Worm (Caenorhabditis elegans): ENCODE measurements around the gene W09D10.5.

W09D10.5 gene

ce11 chrIII:10706481-10706880 lies 4.9 kb downstream of the W09D10.5 start:
- no peak for TF ChIP-seq hnd-1 (tag; optimal IDR thresholded peaks at IDR 0.05)
- TF ChIP-seq scrt-1 (GFP tag; IDR thresholded peaks at IDR 0.05): no peak
- no peak for TF ChIP-seq aly-1 (tag; optimal IDR thresholded peaks at IDR 0.05)
- no peak for TF ChIP-seq ama-1 (optimal IDR thresholded peaks at IDR 0.05)
- TF ChIP-seq hmbx-1 (tag; optimal IDR thresholded peaks at IDR 0.05): no peak
- TF ChIP-seq ets-7 (tag; optimal IDR thresholded peaks at IDR 0.05): no peak
- no peak for TF ChIP-seq B0310.2 (tag; optimal IDR thresholded peaks at IDR 0.05)
- TF ChIP-seq ceh-36 (tag; optimal IDR thresholded peaks at IDR 0.05): no peak
- TF ChIP-seq tbx-37 (GFP tag; conservative IDR thresholded peaks at IDR 0.05): no peak
- no peak for TF ChIP-seq hmg-4 (GFP tag; optimal IDR thresholded peaks at IDR 0.05)

ce11 chrIII:10704499-10704898 lies 6.8 kb downstream of the W09D10.5 start:
- TF ChIP-seq hmg-4 (GFP tag; optimal IDR thresholded peaks at IDR 0.05) (no peak), hmbx-1 (tag; optimal IDR thresholded peaks at IDR 0.05) (no peak), flt-1 (GFP tag; IDR thresholded peaks at IDR 0.05) (no peak), tbx-37 (GFP tag; conservative IDR thresholded peaks at IDR 0.05) (no peak), sea-1 (GFP tag; conservative IDR thresholded peaks at IDR 0.05) (no peak), ceh-36 (tag; optimal IDR thresholded peaks at IDR 0.05) (no peak), ceh-13 (GFP tag; optimal IDR thresholded peaks at IDR 0.05) (no peak), ama-1 (optimal IDR thresholded peaks at IDR 0.05) (no peak), scrt-1 (GFP tag; IDR thresholded peaks at IDR 0.05) (no peak), tbx-11 (GFP tag; IDR thresholded peaks at IDR 0.05) (no peak), F13C5.2 (tag; optimal IDR thresholded peaks at IDR 0.05) (no peak), hnd-1 (tag; optimal IDR thresholded peaks at IDR 0.05) (no peak), aly-1 (tag; optimal IDR thresholded peaks at IDR 0.05) (no peak)

ce11 chrIII:10703833-10704232 lies 7.5 kb downstream of the W09D10.5 start:
- TF ChIP-seq hmg-4 (GFP tag; optimal IDR thresholded peaks at IDR 0.05): no peak
- no peak for TF ChIP-seq aly-1 (tag; optimal IDR thresholded peaks at IDR 0.05)
- no peak for TF ChIP-seq hmbx-1 (tag; optimal IDR thresholded peaks at IDR 0.05)
- no peak for TF ChIP-seq ets-7 (tag; optimal IDR thresholded peaks at IDR 0.05)
- no peak for TF ChIP-seq ama-1 (optimal IDR thresholded peaks at IDR 0.05)
- no peak for TF ChIP-seq sea-1 (GFP tag; conservative IDR thresholded peaks at IDR 0.05)
- no peak for TF ChIP-seq tbx-11 (GFP tag; IDR thresholded peaks at IDR 0.05)
- no peak for TF ChIP-seq tra-4 (tag; optimal IDR thresholded peaks at IDR 0.05)

ce11 chrIII:10702805-10703204 lies 8.5 kb downstream of the W09D10.5 start:
- TF ChIP-seq aly-1 (tag; optimal IDR thresholded peaks at IDR 0.05) (no peak), hmg-4 (GFP tag; optimal IDR thresholded peaks at IDR 0.05) (no peak), sea-1 (GFP tag; conservative IDR thresholded peaks at IDR 0.05) (no peak), hmbx-1 (tag; optimal IDR thresholded peaks at IDR 0.05) (no peak), flt-1 (GFP tag; IDR thresholded peaks at IDR 0.05) (no peak), pes-1 (GFP tag; IDR thresholded peaks at IDR 0.05) (no peak), B0310.2 (tag; optimal IDR thresholded peaks at IDR 0.05) (no peak), ets-7 (tag; optimal IDR thresholded peaks at IDR 0.05) (no peak), tra-4 (tag; optimal IDR thresholded peaks at IDR 0.05) (no peak), ceh-13 (GFP tag; optimal IDR thresholded peaks at IDR 0.05) (no peak), hnd-1 (tag; optimal IDR thresholded peaks at IDR 0.05) (no peak), F13C5.2 (tag; optimal IDR thresholded peaks at IDR 0.05) (no peak), tbx-11 (GFP tag; IDR thresholded peaks at IDR 0.05) (no peak), ama-1 (optimal IDR thresholded peaks at IDR 0.05) (no peak)

- no peak for TF ChIP-seq tra-4 (tag; optimal IDR thresholded peaks at IDR 0.05)
- TF ChIP-seq ama-1 (optimal IDR thresholded peaks at IDR 0.05): no peak
- no peak for TF ChIP-seq hmbx-1 (tag; optimal IDR thresholded peaks at IDR 0.05)
Observed at ce11 chrIII:10700460-10700859, 10.9 kb downstream of the W09D10.5 start, which contains the start of gene Y39A1A.20. TSS of gene Y39A1A.20 (minus strand) at chrIII:10700560.

ce11 chrIII:10694294-10694693 lies 17.0 kb downstream of the W09D10.5 start, which contains the start of the genes Y39A1A.18 and fmo-3:
TSS of gene Y39A1A.18 (minus strand) at chrIII:10694485.
TSS of gene fmo-3 (plus strand) at chrIII:10694681.
- TF ChIP-seq tbx-11 (GFP tag; IDR thresholded peaks at IDR 0.05): no peak

ce11 chrIII:10691019-10691418 lies 20.3 kb downstream of the W09D10.5 start, which contains the start of gene Y39A1A.17:
TSS of gene Y39A1A.17 (minus strand) at chrIII:10691119.
- no peak for TF ChIP-seq tbx-37 (GFP tag; conservative IDR thresholded peaks at IDR 0.05)

ce11 chrIII:10689057-10689456 lies 22.3 kb downstream of the W09D10.5 start, which contains the start of gene Y39A1A.31:
TSS of gene Y39A1A.31 (minus strand) at chrIII:10689157.
- no peak for TF ChIP-seq ceh-13 (GFP tag; optimal IDR thresholded peaks at IDR 0.05)
- TF ChIP-seq F13C5.2 (tag; optimal IDR thresholded peaks at IDR 0.05): no peak
- no peak for TF ChIP-seq flt-1 (GFP tag; IDR thresholded peaks at IDR 0.05)
- TF ChIP-seq ceh-36 (tag; optimal IDR thresholded peaks at IDR 0.05): no peak
- TF ChIP-seq tra-4 (tag; optimal IDR thresholded peaks at IDR 0.05): no peak
- no peak for TF ChIP-seq sea-1 (GFP tag; conservative IDR thresholded peaks at IDR 0.05)
- no peak for TF ChIP-seq tbx-37 (GFP tag; conservative IDR thresholded peaks at IDR 0.05)
- no peak for TF ChIP-seq ama-1 (optimal IDR thresholded peaks at IDR 0.05)
- TF ChIP-seq B0310.2 (tag; optimal IDR thresholded peaks at IDR 0.05): no peak
- no peak for TF ChIP-seq pes-1 (GFP tag; IDR thresholded peaks at IDR 0.05)
- TF ChIP-seq scrt-1 (GFP tag; IDR thresholded peaks at IDR 0.05): no peak
- no peak for TF ChIP-seq aly-1 (tag; optimal IDR thresholded peaks at IDR 0.05)
- TF ChIP-seq ets-7 (tag; optimal IDR thresholded peaks at IDR 0.05): no peak
- no peak for TF ChIP-seq tbx-11 (GFP tag; IDR thresholded peaks at IDR 0.05)
- TF ChIP-seq hmbx-1 (tag; optimal IDR thresholded peaks at IDR 0.05): no peak
- TF ChIP-seq hmg-4 (GFP tag; optimal IDR thresholded peaks at IDR 0.05): no peak
- no peak for TF ChIP-seq hnd-1 (tag; optimal IDR thresholded peaks at IDR 0.05)

- no peak for TF ChIP-seq ceh-36 (tag; optimal IDR thresholded peaks at IDR 0.05)
- TF ChIP-seq tbx-37 (GFP tag; conservative IDR thresholded peaks at IDR 0.05): no peak
- TF ChIP-seq tbx-11 (GFP tag; IDR thresholded peaks at IDR 0.05): no peak
- no peak for TF ChIP-seq aly-1 (tag; optimal IDR thresholded peaks at IDR 0.05)
- TF ChIP-seq ceh-13 (GFP tag; optimal IDR thresholded peaks at IDR 0.05): no peak
- no peak for TF ChIP-seq tra-4 (tag; optimal IDR thresholded peaks at IDR 0.05)
- no peak for TF ChIP-seq hmg-4 (GFP tag; optimal IDR thresholded peaks at IDR 0.05)
- no peak for TF ChIP-seq hmbx-1 (tag; optimal IDR thresholded peaks at IDR 0.05)
- TF ChIP-seq sea-1 (GFP tag; conservative IDR thresholded peaks at IDR 0.05): no peak
- TF ChIP-seq pes-1 (GFP tag; IDR thresholded peaks at IDR 0.05): no peak
- no peak for TF ChIP-seq B0310.2 (tag; optimal IDR thresholded peaks at IDR 0.05)
- no peak for TF ChIP-seq scrt-1 (GFP tag; IDR thresholded peaks at IDR 0.05)
- no peak for TF ChIP-seq hnd-1 (tag; optimal IDR thresholded peaks at IDR 0.05)
- no peak for TF ChIP-seq ama-1 (optimal IDR thresholded peaks at IDR 0.05)
- no peak for TF ChIP-seq F13C5.2 (tag; optimal IDR thresholded peaks at IDR 0.05)
- TF ChIP-seq flt-1 (GFP tag; IDR thresholded peaks at IDR 0.05): no peak
- TF ChIP-seq ets-7 (tag; optimal IDR thresholded peaks at IDR 0.05): no peak
Observed at ce11 chrIII:10678971-10679370, 32.4 kb downstream of the W09D10.5 start, which contains the start of gene Y39A1A.16. TSS of gene Y39A1A.16 (plus strand) at chrIII:10679271.

Measured in whole organism, early embryonic.